Fruit fly (Drosophila melanogaster): ENCODE measurements around the gene Mps1.

Mps1 gene

DNA sequence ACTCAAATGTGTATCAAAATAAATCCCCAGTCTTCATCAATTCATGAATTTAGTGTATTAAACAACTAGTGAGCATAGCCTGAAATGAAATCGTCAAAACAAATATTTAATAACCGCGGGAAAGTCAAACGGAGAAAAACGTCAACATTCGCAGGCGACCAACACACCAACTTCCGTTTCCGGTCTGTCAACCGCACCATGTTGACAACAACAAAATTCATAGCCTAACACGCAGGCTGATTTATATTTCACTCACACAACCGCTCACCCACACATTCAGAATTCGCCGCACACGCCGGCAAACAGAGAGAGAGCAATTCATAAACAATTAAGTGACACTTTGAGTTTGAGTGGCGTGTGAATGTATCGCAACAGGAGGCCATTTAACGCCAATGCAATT, 16.0 kb upstream of the Mps1 start (continued):
- TF ChIP-seq ara (GFP tag; IDR thresholded peaks at IDR 0.05) (no peak), dimm (GFP tag; IDR thresholded peaks at IDR 0.05) (0 out of 2 replicates have a peak, but pooled peaks have one; percentile 13), bowl (GFP tag; IDR thresholded peaks at IDR 0.05) (no peak), trem (tag; optimal IDR thresholded peaks at IDR 0.05) (no peak), gem (tag; optimal IDR thresholded peaks at IDR 0.05) (peak; percentile 9), CG34376 (GFP tag; optimal IDR thresholded peaks at IDR 0.05) (no peak), Hr51 (GFP tag; optimal IDR thresholded peaks at IDR 0.05) (peak in 1 of 2 experiments; percentile 26), CHES-1-like (GFP tag; optimal IDR thresholded peaks at IDR 0.05) (no peak), jigr1 (GFP tag; IDR thresholded peaks at IDR 0.05) (no peak), CkIIα-i1 (GFP tag; IDR thresholded peaks at IDR 0.05) (no peak), hb (GFP tag; IDR thresholded peaks at IDR 0.05; ENCODE audit: partially characterized antibody) (no peak), CTCF (GFP tag; optimal IDR thresholded peaks at IDR 0.05) (no peak), CG9817 (tag; optimal IDR thresholded peaks at IDR 0.05) (peak; percentile 10), CG10147 (GFP tag; optimal IDR thresholded peaks at IDR 0.05) (no peak), HmgZ (tag; optimal IDR thresholded peaks at IDR 0.05) (no peak), ash1 (GFP tag; optimal IDR thresholded peaks at IDR 0.05) (no peak), Drgx (GFP tag; IDR thresholded peaks at IDR 0.05) (no peak), Trl (optimal IDR thresholded peaks at IDR 0.05) (no peak), Trl (GFP tag; optimal IDR thresholded peaks at IDR 0.05) (no peak), sc (optimal IDR thresholded peaks at IDR 0.05) (no peak), sc (GFP tag; optimal IDR thresholded peaks at IDR 0.05) (peak; percentile 43), CG11504 (tag; optimal IDR thresholded peaks at IDR 0.05) (peak; percentile 15), dm (GFP tag; optimal IDR thresholded peaks at IDR 0.05) (no peak), Sry-δ (GFP tag; optimal IDR thresholded peaks at IDR 0.05) (no peak), CG18262 (tag; optimal IDR thresholded peaks at IDR 0.05) (peak; percentile 5), crc (GFP tag; optimal IDR thresholded peaks at IDR 0.05) (no peak), nom (GFP tag; optimal IDR thresholded peaks at IDR 0.05) (no peak), stwl (tag; optimal IDR thresholded peaks at IDR 0.05) (peak; percentile 69), gcm (GFP tag; optimal IDR thresholded peaks at IDR 0.05) (peak; percentile 58), CG32532 (GFP tag; IDR thresholded peaks at IDR 0.05) (no peak), Bteb2 (GFP tag; optimal IDR thresholded peaks at IDR 0.05) (no peak), CG13123 (GFP tag; optimal IDR thresholded peaks at IDR 0.05) (no peak), CG15514 (GFP tag; optimal IDR thresholded peaks at IDR 0.05) (no peak), CG17829 (tag; optimal IDR thresholded peaks at IDR 0.05) (no peak), Dbx (GFP tag; IDR thresholded peaks at IDR 0.05) (no peak), CG12071 (GFP tag; optimal IDR thresholded peaks at IDR 0.05) (peak; percentile 41), CG2712 (tag; optimal IDR thresholded peaks at IDR 0.05) (no peak), CG9215 (GFP tag; IDR thresholded peaks at IDR 0.05) (no peak), Rfx (GFP tag; IDR thresholded peaks at IDR 0.05) (no peak), CG1647 (GFP tag; optimal IDR thresholded peaks at IDR 0.05) (no peak), emc (GFP tag; optimal IDR thresholded peaks at IDR 0.05) (no peak), pita (GFP tag; optimal IDR thresholded peaks at IDR 0.05) (no peak), Optix (GFP tag; IDR thresholded peaks at IDR 0.05) (no peak; the same call in 2 of the 3 replicates), CG17568 (GFP tag; optimal IDR thresholded peaks at IDR 0.05) (peak; percentile 67), CG4404 (GFP tag; IDR thresholded peaks at IDR 0.05) (no peak), CG9609 (GFP tag; optimal IDR thresholded peaks at IDR 0.05) (no peak), sd (tag; optimal IDR thresholded peaks at IDR 0.05) (no peak), CG4707 (GFP tag; optimal IDR thresholded peaks at IDR 0.05) (peak; percentile 47), CG34422 (GFP tag; IDR thresholded peaks at IDR 0.05) (no peak), tio (GFP tag; optimal IDR thresholded peaks at IDR 0.05) (no peak), vnd (GFP tag; IDR thresholded peaks at IDR 0.05; ENCODE audit: partially characterized antibody) (no peak), Awh (GFP tag; IDR thresholded peaks at IDR 0.05) (no peak), CG8388 (GFP tag; optimal IDR thresholded peaks at IDR 0.05) (peak; percentile 48)
